Worm (Caenorhabditis elegans) whole organism, midembryonic: ENCODE results near the gene Y75B12B.3.

Experiments
- T22C8.4 ChIP-seq: fragments of 200-800 bp; sonication (Bioruptor generic); IDR thresholded peaks from 2 replicates; pipeline ENCODE4 v1.3.6; 2022; ENCODE audit warnings: missing genetic modification characterization, missing compliant biosample characterization
- cog-1 ChIP-seq: sonication (generic microtip); optimal IDR thresholded peaks from 2 replicates; lab custom pipeline; 2016; ENCODE audit warnings: missing genetic modification characterization, missing compliant biosample characterization
- flt-1 ChIP-seq: fragments of 200-800 bp; sonication (Bioruptor generic); IDR thresholded peaks from 2 replicates; pipeline ENCODE4 v1.3.6; 2022; ENCODE audit warnings: missing genetic modification characterization, missing compliant biosample characterization
- klf-2 ChIP-seq: fragments of 200-800 bp; sonication (Bioruptor generic); conservative IDR thresholded peaks from 2 replicates; pipeline ENCODE4 v1.3.6; 2022; ENCODE audit warnings: missing genetic modification reagents, missing genetic modification characterization, missing compliant biosample characterization
- med-1 ChIP-seq: sonication (generic microtip); optimal IDR thresholded peaks from 2 replicates; lab custom pipeline; 2017; ENCODE audit warnings: missing genetic modification characterization, mild to moderate bottlenecking, missing compliant biosample characterization, antibody characterized with exemption, missing genetic modification reagents; ENCODE audit not compliant: insufficient read depth
- ref-1 ChIP-seq: fragments of 200-800 bp; sonication (Bioruptor generic); conservative IDR thresholded peaks from 2 replicates; pipeline ENCODE4 v1.3.6; 2022; ENCODE audit warnings: missing genetic modification reagents, missing genetic modification characterization, missing compliant biosample characterization
- tab-1 ChIP-seq: fragments of 200-800 bp; sonication (Bioruptor generic); IDR thresholded peaks from 2 replicates; pipeline ENCODE4 v1.3.6; 2022; ENCODE audit warnings: missing genetic modification characterization, missing compliant biosample characterization
- ztf-23 ChIP-seq: fragments of 200-800 bp; sonication (Bioruptor generic); IDR thresholded peaks from 2 replicates; pipeline ENCODE4 v1.3.6; 2022; ENCODE audit warnings: missing genetic modification reagents, missing genetic modification characterization, missing compliant biosample characterization
- ztf-29 ChIP-seq: fragments of 200-800 bp; sonication (Bioruptor generic); IDR thresholded peaks from 2 replicates; pipeline ENCODE4 v1.3.6; 2022; ENCODE audit warnings: missing genetic modification reagents, missing genetic modification characterization, missing compliant biosample characterization

DNA sequence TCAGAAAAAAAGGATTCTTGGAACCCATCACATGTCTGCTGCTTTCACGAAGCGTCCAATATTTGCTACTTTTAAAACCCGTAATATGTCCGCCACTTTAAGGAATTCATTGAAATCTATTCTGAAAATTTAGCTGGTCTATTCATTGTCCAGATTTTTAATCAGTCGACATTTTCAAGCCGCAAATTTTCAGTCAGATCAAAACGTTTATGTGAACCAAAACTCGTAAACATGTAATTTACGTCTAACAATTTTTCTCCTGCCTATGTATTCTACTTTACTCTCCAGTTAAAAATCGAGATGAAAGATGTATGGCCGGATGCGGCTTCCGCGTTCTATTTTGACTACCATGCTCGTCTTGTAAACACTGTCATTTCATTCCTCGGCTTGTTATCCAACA is 11.9 kb upstream of the Y75B12B.3 start, which contains the start of gene srw-1:
- no peak for TF ChIP-seq tab-1 (GFP tag; lab: Robert Waterston, UW)
- TF ChIP-seq ref-1, result no peak
- no peak for TF ChIP-seq ztf-23
- TF ChIP-seq cog-1 (tag; lab: Kevin White, UChicago), result no peak
- TF ChIP-seq flt-1 (GFP tag; lab: Robert Waterston, UW), result no peak
- no peak for TF ChIP-seq med-1 (GFP tag; lab: Kevin White, UChicago)
- no peak for TF ChIP-seq T22C8.4 (GFP tag; lab: Robert Waterston, UW)
- no peak for TF ChIP-seq ztf-29 (GFP tag; lab: Robert Waterston, UW)
- TF ChIP-seq klf-2 (GFP tag; lab: Robert Waterston, UW), result no peak
